Worm (Caenorhabditis elegans): ENCODE results near the gene lin-37.

lin-37 gene

DNA sequence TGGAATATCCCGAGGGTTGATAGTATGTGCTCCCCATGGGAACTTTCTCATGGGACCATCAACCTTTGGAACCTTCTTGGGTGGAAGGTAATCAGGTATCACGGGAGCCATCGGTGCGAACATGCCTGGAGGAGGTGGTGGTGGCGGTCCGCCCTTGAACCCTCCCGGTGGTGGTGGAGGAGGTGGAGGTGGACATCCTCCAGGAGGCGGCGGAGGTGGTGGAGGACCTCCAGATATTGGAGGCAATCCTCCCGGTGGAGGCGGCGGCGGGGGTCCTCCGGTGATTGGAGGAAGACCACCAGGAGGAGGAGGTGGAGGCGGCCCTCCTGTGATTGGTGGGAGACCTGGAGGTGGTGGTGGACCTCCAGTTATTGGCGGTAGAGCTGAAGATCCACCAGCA lies 46.5 kb downstream of the lin-37 start:
- TF ChIP-seq nhr-28 (tag; optimal IDR thresholded peaks at IDR 0.05) (no peak), nhr-48 (tag; optimal IDR thresholded peaks at IDR 0.05) (no peak), set-16 (GFP tag; IDR thresholded peaks at IDR 0.05) (peak; percentile 98), hlh-30 (tag; optimal IDR thresholded peaks at IDR 0.05; ENCODE audit: insufficient read depth) (no peak), nhr-42 (GFP tag; IDR thresholded peaks at IDR 0.05) (no peak), ceh-44 (GFP tag; IDR thresholded peaks at IDR 0.05) (no peak), egl-43 (GFP tag; IDR thresholded peaks at IDR 0.05) (0 out of 2 replicates have a peak, but pooled peaks have one; percentile 37), pha-4 (GFP tag; IDR thresholded peaks at IDR 0.05) (peak; percentile 66; the same call in 1 of the 2 replicates), pha-4 (tag; optimal IDR thresholded peaks at IDR 0.05) (no peak), Y5F2A.4 (GFP tag; optimal IDR thresholded peaks at IDR 0.05) (no peak), ztf-11 (tag; optimal IDR thresholded peaks at IDR 0.05) (no peak), mxl-2 (GFP tag; conservative IDR thresholded peaks at IDR 0.05) (peak; percentile 55; the same call in 1 of the 2 replicates), daf-8 (GFP tag; IDR thresholded peaks at IDR 0.05) (no peak), nhr-77 (tag; optimal IDR thresholded peaks at IDR 0.05) (no peak), nhr-11 (tag; optimal IDR thresholded peaks at IDR 0.05) (no peak), snpc-4 (tag; optimal IDR thresholded peaks at IDR 0.05) (no peak), lim-7 (GFP tag; IDR thresholded peaks at IDR 0.05) (no peak)

- TF ChIP-seq snpc-1.2 (GFP tag; IDR thresholded peaks at IDR 0.05) (no peak), nhr-102 (tag; optimal IDR thresholded peaks at IDR 0.05) (no peak), Y5F2A.4 (GFP tag; optimal IDR thresholded peaks at IDR 0.05) (no peak), R02D3.7 (tag; optimal IDR thresholded peaks at IDR 0.05) (peak; percentile 67), hlh-11 (tag; optimal IDR thresholded peaks at IDR 0.05) (peak; percentile 2), T20F7.1 (GFP tag; optimal IDR thresholded peaks at IDR 0.05) (peak; percentile 97), dve-1 (tag; optimal IDR thresholded peaks at IDR 0.05; ENCODE audit: insufficient read depth) (peak; percentile 40), unc-62 (GFP tag; optimal IDR thresholded peaks at IDR 0.05 in 1 of 2) (peak in 1 of 2 experiments; percentile 81), unc-62 (tag; optimal IDR thresholded peaks at IDR 0.05) (no peak), Y48G9A.11 (GFP tag; IDR thresholded peaks at IDR 0.05) (peak; percentile 98), zag-1 (tag; optimal IDR thresholded peaks at IDR 0.05) (no peak), hmg-1.1 (GFP tag; IDR thresholded peaks at IDR 0.05) (peak; percentile 25; the same call in 1 of the 2 replicates), mes-2 (tag; optimal IDR thresholded peaks at IDR 0.05; ENCODE audit: poor library complexity, severe bottlenecking) (peak; percentile 65), nhr-42 (GFP tag; IDR thresholded peaks at IDR 0.05) (no peak), mep-1 (tag; optimal IDR thresholded peaks at IDR 0.05) (peak; percentile 19), lsy-2 (tag; optimal IDR thresholded peaks at IDR 0.05) (peak in 1 of 2 experiments; percentile 83), dpl-1 (GFP tag; optimal IDR thresholded peaks at IDR 0.05) (peak; percentile 67), ceh-20 (GFP tag; IDR thresholded peaks at IDR 0.05) (no peak)
Observed at ce11 chrIII:7021156-7021637, 51.2 kb downstream of the lin-37 start, which contains the start of gene rfl-1. Gene rfl-1, plus strand, starts transcription at chrIII:7021206.

All from whole organism, L4 larva.